Worm (Caenorhabditis elegans) whole organism, L4 larva: ENCODE results near the gene nspc-13.

ENCODE experiments used
- F10B5.3 ChIP-seq: sonication (generic microtip); optimal IDR thresholded peaks from 2 replicates; lab custom pipeline; 2016; ENCODE audit warnings: mild to moderate bottlenecking, missing genetic modification characterization, missing compliant biosample characterization
- F37D6.2 ChIP-seq: sonication (generic microtip); optimal IDR thresholded peaks from 2 replicates; lab custom pipeline; 2016; ENCODE audit warnings: mild to moderate bottlenecking, missing genetic modification characterization, missing compliant biosample characterization
- F44E2.7 ChIP-seq: fragments of 200-800 bp; sonication (Bioruptor generic); IDR thresholded peaks from 2 replicates; pipeline ENCODE4 v2.1.2; 2022; ENCODE audit warnings: missing genetic modification characterization, missing compliant biosample characterization
- Y48G9A.11 ChIP-seq: fragments of 200-800 bp; sonication (Bioruptor generic); IDR thresholded peaks from 2 replicates; pipeline ENCODE4 v1.3.6; 2022; ENCODE audit warnings: missing genetic modification reagents, missing genetic modification characterization, missing compliant biosample characterization
- Y75B8A.6 ChIP-seq: fragments of 200-800 bp; sonication (Bioruptor generic); IDR thresholded peaks from 2 replicates; pipeline ENCODE4 v1.3.6; 2022; ENCODE audit warnings: missing genetic modification reagents, missing genetic modification characterization, missing compliant biosample characterization
- ZK337.2 ChIP-seq: fragments of 200-800 bp; sonication (Bioruptor generic); IDR thresholded peaks from 2 replicates; pipeline ENCODE4 v1.3.6; 2022; ENCODE audit warnings: missing genetic modification reagents, missing genetic modification characterization, missing compliant biosample characterization
- aha-1 ChIP-seq: fragments of 150-350 bp; peaks from one replicate; lab custom pipeline; 2014; ENCODE audit warnings: missing biosample characterization, missing genetic modification characterization
- arid-1 ChIP-seq: fragments of 200-800 bp; sonication (Bioruptor generic); conservative IDR thresholded peaks from 2 replicates; pipeline ENCODE4 v1.3.6; 2022; ENCODE audit warnings: missing genetic modification reagents, missing genetic modification characterization, missing compliant biosample characterization
- ceh-20 ChIP-seq: fragments of 200-800 bp; sonication (Bioruptor generic); IDR thresholded peaks from 2 replicates; pipeline ENCODE4 v1.3.6; 2022; ENCODE audit warnings: missing genetic modification reagents, missing genetic modification characterization, missing compliant biosample characterization
- ceh-44 ChIP-seq: fragments of 200-800 bp; sonication (Bioruptor generic); IDR thresholded peaks from 2 replicates; pipeline ENCODE4 v1.3.6; 2022; ENCODE audit warnings: missing genetic modification reagents, missing genetic modification characterization, missing compliant biosample characterization
- ces-1 ChIP-seq: fragments of 150-350 bp; sonication (generic microtip); optimal IDR thresholded peaks from 4 replicates; lab custom pipeline; 2014; ENCODE audit warnings: missing biosample characterization, missing genetic modification reagents, missing genetic modification characterization
- dmd-6 ChIP-seq: fragments of 200-800 bp; sonication (Bioruptor generic); IDR thresholded peaks from 2 replicates; pipeline ENCODE4 v1.3.6; 2022; ENCODE audit warnings: missing genetic modification reagents, missing genetic modification characterization, missing compliant biosample characterization
- dmd-8 ChIP-seq: fragments of 200-800 bp; sonication (Bioruptor generic); IDR thresholded peaks from 2 replicates; pipeline ENCODE4 v1.3.6; 2022; ENCODE audit warnings: missing genetic modification characterization, missing compliant biosample characterization
- dmd-9 ChIP-seq: fragments of 200-800 bp; sonication (Bioruptor generic); IDR thresholded peaks from 2 replicates; pipeline ENCODE4 v1.3.6; 2022; ENCODE audit warnings: missing genetic modification reagents, missing genetic modification characterization, missing compliant biosample characterization
- dpl-1 ChIP-seq: fragments of 150-350 bp; optimal IDR thresholded peaks from 2 replicates; lab custom pipeline; 2014; ENCODE audit warnings: missing biosample characterization, missing genetic modification reagents, missing genetic modification characterization
- dve-1 ChIP-seq: sonication (generic microtip); optimal IDR thresholded peaks from 2 replicates; lab custom pipeline; 2017; ENCODE audit warnings: antibody characterized with exemption, mild to moderate bottlenecking, missing genetic modification characterization, missing compliant biosample characterization; ENCODE audit not compliant: insufficient read depth
- gei-8 ChIP-seq: fragments of 200-800 bp; sonication (Bioruptor generic); optimal IDR thresholded peaks from 2 replicates; lab custom pipeline; 2018; ENCODE audit warnings: mild to moderate bottlenecking, missing genetic modification characterization, missing compliant biosample characterization
- hif-1 ChIP-seq, 2 experiments: sonication (generic microtip); optimal IDR thresholded peaks; 2 replicates each; lab custom pipeline; 2016 to 2017; ENCODE audit warnings: missing compliant biosample characterization in 2 of 2, missing genetic modification characterization in 2 of 2, missing genetic modification reagents in 2 of 2, missing genotype in 2 of 2, mild to moderate bottlenecking in 1 of 2
- hlh-30 ChIP-seq: sonication (generic microtip); optimal IDR thresholded peaks from 2 replicates; lab custom pipeline; 2017; ENCODE audit warnings: antibody characterized with exemption, mild to moderate bottlenecking, missing genetic modification characterization, missing compliant biosample characterization; ENCODE audit not compliant: insufficient read depth
- hmg-1.1 ChIP-seq: fragments of 200-800 bp; sonication (Bioruptor generic); IDR thresholded peaks from 2 replicates; pipeline ENCODE4 v1.3.6; 2022; ENCODE audit warnings: missing genetic modification reagents, missing genetic modification characterization, missing compliant biosample characterization
- lim-7 ChIP-seq: fragments of 200-800 bp; sonication (Bioruptor generic); IDR thresholded peaks from 2 replicates; pipeline ENCODE4 v1.3.6; 2022; ENCODE audit warnings: missing genetic modification characterization, missing compliant biosample characterization
- lin-13 ChIP-seq: fragments of 150-350 bp; optimal IDR thresholded peaks from 2 replicates; lab custom pipeline; 2014; ENCODE audit warnings: missing biosample characterization, missing genetic modification reagents, missing genetic modification characterization
- lin-39 ChIP-seq: fragments of 150-350 bp; optimal IDR thresholded peaks from 2 replicates; lab custom pipeline; 2014; ENCODE audit warnings: missing biosample characterization, missing genetic modification reagents, missing genetic modification characterization
- madf-9 ChIP-seq: fragments of 200-800 bp; sonication (Bioruptor generic); conservative IDR thresholded peaks from 2 replicates; pipeline ENCODE4 v1.3.6; 2022; ENCODE audit warnings: missing genetic modification reagents, missing genetic modification characterization, missing compliant biosample characterization
- mdt-29 ChIP-seq: fragments of 200-800 bp; sonication (Bioruptor generic); IDR thresholded peaks from 2 replicates; pipeline ENCODE4 v1.3.6; 2022; ENCODE audit warnings: missing genetic modification reagents, missing genetic modification characterization, missing compliant biosample characterization
- mxl-2 ChIP-seq: fragments of 200-800 bp; sonication (Bioruptor generic); conservative IDR thresholded peaks from 2 replicates; pipeline ENCODE4 v1.3.6; 2022; ENCODE audit warnings: missing genetic modification reagents, missing genetic modification characterization, missing compliant biosample characterization
- mxl-3 ChIP-seq: fragments of 200-800 bp; sonication (Bioruptor generic); optimal IDR thresholded peaks from 2 replicates; lab custom pipeline; 2018; ENCODE audit warnings: mild to moderate bottlenecking, missing genetic modification characterization, missing compliant biosample characterization
- nhr-10 ChIP-seq: fragments of 150-350 bp; optimal IDR thresholded peaks from 2 replicates; lab custom pipeline; 2014; ENCODE audit warnings: missing biosample characterization, missing genetic modification characterization
- nhr-111 ChIP-seq: fragments of 200-800 bp; sonication (Bioruptor generic); optimal IDR thresholded peaks from 2 replicates; lab custom pipeline; 2018; ENCODE audit warnings: mild to moderate bottlenecking, missing genetic modification characterization, missing compliant biosample characterization
- nhr-28 ChIP-seq: fragments of 150-350 bp; optimal IDR thresholded peaks from 2 replicates; lab custom pipeline; 2014; ENCODE audit warnings: missing biosample characterization, missing genetic modification characterization
- nhr-42 ChIP-seq: fragments of 200-800 bp; sonication (Bioruptor generic); IDR thresholded peaks from 2 replicates; pipeline ENCODE4 v1.3.6; 2022; ENCODE audit warnings: missing genetic modification characterization, missing compliant biosample characterization
- nhr-48 ChIP-seq: sonication (generic microtip); optimal IDR thresholded peaks from 2 replicates; lab custom pipeline; 2016; ENCODE audit warnings: mild to moderate bottlenecking, missing genetic modification characterization, missing compliant biosample characterization
- nhr-77 ChIP-seq: fragments of 150-350 bp; optimal IDR thresholded peaks from 2 replicates; lab custom pipeline; 2014; ENCODE audit warnings: missing biosample characterization, missing genetic modification characterization
- php-3 ChIP-seq: fragments of 200-800 bp; sonication (Bioruptor generic); IDR thresholded peaks from 2 replicates; pipeline ENCODE4 v1.3.6; 2022; ENCODE audit warnings: missing genetic modification reagents, missing genetic modification characterization, missing compliant biosample characterization
- pqm-1 ChIP-seq: sonication (generic microtip); optimal IDR thresholded peaks from 2 replicates; lab custom pipeline; 2017; ENCODE audit warnings: missing biosample characterization, missing genetic modification characterization
- saeg-2 ChIP-seq: fragments of 200-800 bp; sonication (Bioruptor generic); IDR thresholded peaks from 2 replicates; pipeline ENCODE4 v1.3.6; 2022; ENCODE audit warnings: missing genetic modification reagents, missing genetic modification characterization, missing compliant biosample characterization
- sdz-12 ChIP-seq: fragments of 200-800 bp; sonication (Bioruptor generic); optimal IDR thresholded peaks from 2 replicates; lab custom pipeline; 2018; ENCODE audit warnings: mild to moderate bottlenecking, missing genetic modification characterization, missing compliant biosample characterization
- set-16 ChIP-seq: fragments of 200-800 bp; sonication (Bioruptor generic); IDR thresholded peaks from 2 replicates; pipeline ENCODE4 v1.3.6; 2022; ENCODE audit warnings: missing genetic modification reagents, missing genetic modification characterization, missing compliant biosample characterization
- spr-3 ChIP-seq: fragments of 200-800 bp; sonication (Bioruptor generic); optimal IDR thresholded peaks from 2 replicates; lab custom pipeline; 2018; ENCODE audit warnings: mild to moderate bottlenecking, missing genetic modification characterization, missing compliant biosample characterization
- tag-97 ChIP-seq: fragments of 200-800 bp; sonication (Bioruptor generic); IDR thresholded peaks from 2 replicates; pipeline ENCODE4 v1.3.6; 2022; ENCODE audit warnings: missing genetic modification characterization, missing compliant biosample characterization
- tra-1 ChIP-seq: fragments of 200-800 bp; sonication (Bioruptor generic); IDR thresholded peaks from 2 replicates; pipeline ENCODE4 v1.3.6; 2022; ENCODE audit warnings: missing genetic modification reagents, missing genetic modification characterization, missing compliant biosample characterization
- unc-39 ChIP-seq: sonication (generic microtip); optimal IDR thresholded peaks from 2 replicates; lab custom pipeline; 2017; ENCODE audit warnings: missing biosample characterization, missing genetic modification characterization
- zag-1 ChIP-seq: fragments of 150-350 bp; optimal IDR thresholded peaks from 2 replicates; lab custom pipeline; 2014; ENCODE audit warnings: missing biosample characterization, missing genetic modification characterization
- ztf-11 ChIP-seq: fragments of 150-350 bp; optimal IDR thresholded peaks from 2 replicates; lab custom pipeline; 2014; ENCODE audit warnings: missing biosample characterization, missing genetic modification characterization

Gene nspc-13

ce11 chrX:12341338-12341737 lies 15.9 kb upstream of the nspc-13 start, which contains the start of gene zig-2:
Gene zig-2, minus strand, starts transcription at chrX:12341438.
- TF ChIP-seq nhr-28 (tag; lab: Kevin White, UChicago): no peak
- TF ChIP-seq Y48G9A.11 (GFP tag; lab: Robert Waterston, UW): no peak
- TF ChIP-seq Y75B8A.6 (GFP tag; lab: Robert Waterston, UW): no peak
- TF ChIP-seq unc-39 (tag; lab: Kevin White, UChicago): no peak
- TF ChIP-seq hlh-30: no peak
- no peak for TF ChIP-seq mxl-3 (GFP tag; lab: Kevin White, UChicago)
- TF ChIP-seq hif-1 (tag; optimal IDR thresholded peaks at IDR 0.05; lab: Kevin White, UChicago): no peak
- TF ChIP-seq dmd-8 (GFP tag; lab: Robert Waterston, UW): no peak
- no peak for TF ChIP-seq saeg-2 (GFP tag; lab: Robert Waterston, UW)
- TF ChIP-seq nhr-48: no peak
- no peak for TF ChIP-seq dve-1 (tag; lab: Kevin White, UChicago)
- no peak for TF ChIP-seq ztf-11 (tag; lab: Kevin White, UChicago)

DNA sequence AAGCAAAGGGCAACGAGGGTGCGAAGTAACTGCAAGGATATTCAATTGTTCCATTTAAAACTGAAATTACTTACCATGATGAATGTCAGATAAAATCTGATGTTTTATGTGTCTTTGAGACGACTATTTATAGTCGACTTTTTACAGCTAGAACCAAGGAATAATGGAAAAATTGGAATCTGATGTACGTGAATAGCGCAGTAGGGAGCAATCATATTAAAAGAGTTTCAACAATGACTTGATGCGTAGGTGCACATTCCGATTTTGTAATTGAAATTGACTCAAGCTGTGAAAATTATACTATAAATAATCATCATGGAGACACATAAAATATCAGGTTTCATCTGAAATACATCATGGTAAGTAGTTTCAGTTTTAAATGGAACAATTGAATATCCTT lies 13.9 kb upstream of the nspc-13 start, which contains the start of the genes nspc-9 and nspc-10:
Gene nspc-9 (minus strand): TSS at position 101 of the 400 bp plus-strand sequence.
Gene nspc-10 (plus strand): TSS at position 331 of the 400 bp plus-strand sequence.
- TF ChIP-seq ceh-44 (GFP tag; lab: Robert Waterston, UW): no peak
- TF ChIP-seq mxl-2 (GFP tag; lab: Robert Waterston, UW): no peak
- no peak for TF ChIP-seq dve-1 (tag; lab: Kevin White, UChicago)
- no peak for TF ChIP-seq gei-8 (GFP tag; lab: Kevin White, UChicago)
- no peak for TF ChIP-seq mdt-29
- no peak for TF ChIP-seq hmg-1.1
- TF ChIP-seq lin-39: no peak
- no peak for TF ChIP-seq tag-97 (GFP tag; lab: Robert Waterston, UW)
- TF ChIP-seq nhr-42 (GFP tag; lab: Robert Waterston, UW): no peak

DNA sequence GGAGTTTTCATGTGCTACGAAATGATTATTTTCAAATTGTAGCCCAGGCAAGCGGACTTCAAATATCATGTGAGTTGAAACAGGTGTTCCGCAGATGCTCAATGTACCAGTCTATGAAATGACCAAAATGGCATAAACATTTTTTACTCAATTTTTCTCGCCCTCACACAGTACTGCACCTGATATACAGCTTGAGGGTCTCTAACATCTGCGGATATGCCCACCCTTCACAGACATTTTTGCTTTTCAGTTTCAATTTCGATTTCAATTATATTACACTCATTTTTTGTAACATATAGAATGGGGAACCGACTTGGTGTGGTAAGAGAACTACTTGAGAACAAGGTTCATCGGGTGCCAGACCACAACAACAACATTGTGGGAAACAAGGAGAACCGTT lies 10.5 kb upstream of the nspc-13 start, which contains the start of gene F42F12.11:
Gene F42F12.11 (plus strand): TSS at position 301 of the 400 bp plus-strand sequence.
- no peak for TF ChIP-seq F44E2.7 (GFP tag; lab: Robert Waterston, UW)
- TF ChIP-seq aha-1 (tag; lab: Kevin White, UChicago): peak; percentile 10
- TF ChIP-seq sdz-12 (GFP tag; lab: Kevin White, UChicago): no peak
- TF ChIP-seq, all 104 proteins: peak for 1

DNA sequence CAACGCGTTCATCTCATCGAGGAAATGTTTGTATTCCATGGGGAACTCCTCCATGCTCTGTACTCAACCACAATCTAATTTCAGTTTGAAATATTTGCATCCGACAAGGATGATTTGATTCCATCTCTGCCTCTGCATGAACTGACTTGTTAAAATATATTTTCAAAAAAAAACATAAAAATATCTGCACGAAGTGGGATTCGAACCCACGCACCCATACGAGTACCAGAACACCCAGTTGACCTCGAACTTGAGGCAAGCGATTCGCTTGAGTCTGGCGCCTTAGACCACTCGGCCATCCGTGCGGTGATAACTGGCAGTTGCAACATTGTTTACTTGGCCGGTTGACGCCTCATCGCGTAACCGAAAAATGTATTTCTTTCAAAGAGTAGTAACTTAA lies 9.4 kb upstream of the nspc-13 start:
- TF ChIP-seq pqm-1 (tag; lab: Kevin White, UChicago) (no peak), mxl-3 (GFP tag; lab: Kevin White, UChicago) (peak; percentile 53), F37D6.2 (no peak), F44E2.7 (GFP tag; lab: Robert Waterston, UW) (no peak), dpl-1 (no peak), ces-1 (GFP tag; lab: Kevin White, UChicago) (no peak), ZK337.2 (GFP tag; lab: Robert Waterston, UW) (0 out of 2 replicates have a peak, but pooled peaks have one; percentile 51), madf-9 (peak; percentile 85), arid-1 (GFP tag; lab: Robert Waterston, UW) (peak; percentile 52; the same call in 1 of the 2 replicates), nhr-111 (GFP tag; lab: Kevin White, UChicago) (no peak), nhr-77 (no peak), lim-7 (GFP tag; lab: Robert Waterston, UW) (peak; percentile 85), Y75B8A.6 (GFP tag; lab: Robert Waterston, UW) (0 out of 2 replicates have a peak, but pooled peaks have one; percentile 50), Y48G9A.11 (GFP tag; lab: Robert Waterston, UW) (peak; percentile 67), zag-1 (no peak), aha-1 (tag; lab: Kevin White, UChicago) (peak; percentile 92), nhr-10 (tag; lab: Kevin White, UChicago) (no peak), sdz-12 (GFP tag; lab: Kevin White, UChicago) (no peak), F10B5.3 (tag; lab: Kevin White, UChicago) (no peak), ceh-20 (peak; percentile 42; the same call in 1 of the 2 replicates), spr-3 (GFP tag; lab: Kevin White, UChicago) (peak; percentile 35), nhr-48 (no peak), dmd-9 (GFP tag; lab: Robert Waterston, UW) (no peak), lin-13 (peak; percentile 14), set-16 (GFP tag; lab: Robert Waterston, UW) (no peak), php-3 (GFP tag; lab: Robert Waterston, UW) (no peak; the same call in 1 of the 2 replicates), dmd-6 (GFP tag; lab: Robert Waterston, UW) (peak; percentile 54), tra-1 (peak; percentile 63; the same call in 1 of the 2 replicates), hmg-1.1 (peak; percentile 78), lin-39 (no peak)
